Fruit fly (Drosophila melanogaster) whole organism, embryonic: Measurements from ENCODE around the gene kis.

ENCODE experiments used
- Asciz ChIP-seq: fragments of 200-800 bp; sonication (Bioruptor generic); optimal IDR thresholded peaks from 2 replicates; lab custom pipeline; 2017; ENCODE audit warnings: missing biosample characterization, mild to moderate bottlenecking, missing genetic modification characterization, missing genetic modification reagents
- CG10654 ChIP-seq: fragments of 200-800 bp; sonication (Bioruptor generic); optimal IDR thresholded peaks from 2 replicates; lab custom pipeline; 2016; ENCODE audit warnings: missing biosample characterization, missing genetic modification characterization
- CG11504 ChIP-seq: fragments of 200-800 bp; sonication (Bioruptor generic); optimal IDR thresholded peaks from 3 replicates; lab custom pipeline; 2019; ENCODE audit warnings: missing biosample characterization, mild to moderate bottlenecking, missing genetic modification characterization, moderate library complexity
- CG14860 ChIP-seq: fragments of 200-800 bp; sonication (Bioruptor generic); IDR thresholded peaks from 3 replicates; pipeline ENCODE4 v1.3.6; 2022; ENCODE audit warnings: missing biosample characterization, missing genetic modification characterization; ENCODE audit not compliant: partially characterized antibody
- CG15011 ChIP-seq: fragments of 200-800 bp; sonication (Bioruptor generic); optimal IDR thresholded peaks from 3 replicates; lab custom pipeline; 2018; ENCODE audit warnings: missing biosample characterization, mild to moderate bottlenecking, missing genetic modification characterization
- CG17359 ChIP-seq: fragments of 200-800 bp; sonication (Bioruptor generic); optimal IDR thresholded peaks from 3 replicates; lab custom pipeline; 2018; ENCODE audit warnings: missing biosample characterization, mild to moderate bottlenecking, missing genetic modification characterization, moderate library complexity
- CG18262 ChIP-seq: fragments of 200-800 bp; optimal IDR thresholded peaks from 3 replicates; lab custom pipeline; 2019; ENCODE audit warnings: missing biosample characterization, mild to moderate bottlenecking, missing genetic modification characterization, moderate library complexity
- CG2120 ChIP-seq: fragments of 200-800 bp; sonication (Bioruptor generic); optimal IDR thresholded peaks from 3 replicates; lab custom pipeline; 2016; ENCODE audit warnings: missing biosample characterization, missing genetic modification characterization
- CG32767 ChIP-seq: fragments of 200-800 bp; sonication (Bioruptor generic); IDR thresholded peaks from 2 replicates; pipeline ENCODE4 v1.3.6; 2022; ENCODE audit warnings: missing biosample characterization, missing genetic modification characterization
- CG33557 ChIP-seq: fragments of 200-800 bp; sonication (Bioruptor generic); optimal IDR thresholded peaks from 2 replicates; lab custom pipeline; 2019; ENCODE audit warnings: missing biosample characterization, mild to moderate bottlenecking, missing genetic modification characterization, moderate library complexity
- CG34376 ChIP-seq: fragments of 200-800 bp; sonication (Bioruptor generic); optimal IDR thresholded peaks from 2 replicates; lab custom pipeline; 2018; ENCODE audit warnings: missing biosample characterization, mild to moderate bottlenecking, missing genetic modification characterization
- CG4424 ChIP-seq: fragments of 200-800 bp; sonication (Bioruptor generic); optimal IDR thresholded peaks from 3 replicates; lab custom pipeline; 2016; ENCODE audit warnings: missing biosample characterization, missing genetic modification characterization
- CG6175 ChIP-seq: fragments of 200-800 bp; sonication (Bioruptor generic); IDR thresholded peaks from 3 replicates; pipeline ENCODE4 v1.3.6; 2022; ENCODE audit warnings: missing biosample characterization, missing genetic modification characterization
- CG7271 ChIP-seq: fragments of 200-800 bp; sonication (Bioruptor generic); optimal IDR thresholded peaks from 2 replicates; lab custom pipeline; 2018; ENCODE audit warnings: missing biosample characterization, mild to moderate bottlenecking, missing genetic modification characterization, moderate library complexity
- CG7987 ChIP-seq: fragments of 200-800 bp; sonication (Bioruptor generic); optimal IDR thresholded peaks from 2 replicates; lab custom pipeline; 2018; ENCODE audit warnings: missing biosample characterization, mild to moderate bottlenecking, missing genetic modification characterization, moderate library complexity
- CG8281 ChIP-seq: fragments of 200-800 bp; sonication (Bioruptor generic); optimal IDR thresholded peaks from 2 replicates; lab custom pipeline; 2018; ENCODE audit warnings: missing biosample characterization, mild to moderate bottlenecking, missing genetic modification characterization, moderate library complexity
- CG8388 ChIP-seq: fragments of 200-800 bp; sonication (Bioruptor generic); optimal IDR thresholded peaks from 2 replicates; lab custom pipeline; 2019; ENCODE audit warnings: missing biosample characterization, mild to moderate bottlenecking, missing genetic modification characterization, moderate library complexity
- Chrac-16 ChIP-seq: fragments of 200-800 bp; sonication (Bioruptor generic); optimal IDR thresholded peaks from 3 replicates; lab custom pipeline; 2016; ENCODE audit warnings: missing biosample characterization, missing genetic modification characterization
- D ChIP-seq, 2 experiments: fragments of 200-800 bp in 1 of 2; fragments of >200 bp in 1 of 2; sonication (Bioruptor generic) in 1 of 2; optimal IDR thresholded peaks; 2 replicates in 1 of 2; 3 replicates in 1 of 2; lab custom pipeline; 2017; ENCODE audit warnings: mild to moderate bottlenecking in 1 of 2, missing biosample characterization in 1 of 2, missing genetic modification characterization in 1 of 2, missing genetic modification reagents in 1 of 2
- Dbx ChIP-seq: fragments of 200-800 bp; sonication (Bioruptor generic); IDR thresholded peaks from 3 replicates; pipeline ENCODE4 v1.3.6; 2022; ENCODE audit warnings: missing biosample characterization, missing genetic modification characterization
- Deaf1 ChIP-seq: fragments of 200-800 bp; optimal IDR thresholded peaks from 3 replicates; lab custom pipeline; 2019; ENCODE audit warnings: missing biosample characterization, mild to moderate bottlenecking, missing genetic modification characterization, moderate library complexity
- Dip3 ChIP-seq: fragments of 200-800 bp; sonication (Bioruptor generic); optimal IDR thresholded peaks from 3 replicates; lab custom pipeline; 2016; ENCODE audit warnings: missing biosample characterization, missing genetic modification characterization
- Dref ChIP-seq: fragments of 200-800 bp; sonication (Bioruptor generic); IDR thresholded peaks from 2 replicates; pipeline ENCODE4 v1.3.6; 2022; ENCODE audit warnings: missing biosample characterization, missing genetic modification characterization
- E2f1 ChIP-seq: fragments of 200-800 bp; sonication (Bioruptor generic); IDR thresholded peaks from 2 replicates; pipeline ENCODE4 v1.3.6; 2022; ENCODE audit warnings: missing biosample characterization, missing genetic modification characterization
- GATAe ChIP-seq: fragments of 200-800 bp; sonication (Bioruptor generic); conservative IDR thresholded peaks from 2 replicates; pipeline ENCODE4 v1.3.6; 2022; ENCODE audit warnings: missing biosample characterization, missing genetic modification characterization
- HmgZ ChIP-seq: fragments of 200-800 bp; sonication (Bioruptor generic); optimal IDR thresholded peaks from 2 replicates; lab custom pipeline; 2018; ENCODE audit warnings: missing biosample characterization, mild to moderate bottlenecking, missing genetic modification characterization
- Lpt ChIP-seq: fragments of >200 bp; optimal IDR thresholded peaks from 2 replicates; lab custom pipeline; 2018; ENCODE audit warnings: missing biosample characterization, missing genetic modification characterization
- Nf-YC ChIP-seq: fragments of 200-800 bp; optimal IDR thresholded peaks from 3 replicates; lab custom pipeline; 2019; ENCODE audit warnings: missing biosample characterization, mild to moderate bottlenecking, missing genetic modification characterization, moderate library complexity
- Optix ChIP-seq: fragments of 200-800 bp; sonication (Bioruptor generic); IDR thresholded peaks from 3 replicates; pipeline ENCODE4 v1.3.6; 2022; ENCODE audit warnings: missing biosample characterization, missing genetic modification characterization
- Sry-β ChIP-seq: fragments of 200-800 bp; sonication (Bioruptor generic); optimal IDR thresholded peaks from 2 replicates; lab custom pipeline; 2018; ENCODE audit warnings: missing biosample characterization, mild to moderate bottlenecking, missing genetic modification characterization, moderate library complexity
- Stat92E ChIP-seq, 3 experiments: fragments of >200 bp in 2 of 3; fragments of 200-800 bp in 1 of 3; sonication (Bioruptor generic) in 1 of 3; optimal IDR thresholded peaks; 2 replicates each; lab custom pipeline; 2017 to 2019; ENCODE audit warnings: missing biosample characterization in 3 of 3, missing genetic modification characterization in 3 of 3, mild to moderate bottlenecking in 1 of 3, moderate library complexity in 1 of 3
- Usf ChIP-seq: fragments of 200-800 bp; sonication (Bioruptor generic); optimal IDR thresholded peaks from 2 replicates; lab custom pipeline; 2017; ENCODE audit warnings: missing genotype, missing biosample characterization, missing genetic modification characterization
- Xbp1 ChIP-seq: fragments of 200-800 bp; sonication (Bioruptor generic); optimal IDR thresholded peaks from 3 replicates; lab custom pipeline; 2016; ENCODE audit warnings: missing biosample characterization, mild to moderate bottlenecking, missing genetic modification characterization
- az2 ChIP-seq: fragments of 200-800 bp; sonication (Bioruptor generic); optimal IDR thresholded peaks from 3 replicates; lab custom pipeline; 2016; ENCODE audit warnings: missing biosample characterization, missing genetic modification characterization
- br ChIP-seq: fragments of >200 bp; optimal IDR thresholded peaks from 2 replicates; lab custom pipeline; 2017
- chinmo ChIP-seq: fragments of 200-800 bp; sonication (Bioruptor generic); IDR thresholded peaks from 4 replicates; pipeline ENCODE4 v1.3.6; 2022; ENCODE audit warnings: missing biosample characterization, missing genetic modification characterization; ENCODE audit not compliant: partially characterized antibody
- ci ChIP-seq: fragments of 200-800 bp; sonication (Bioruptor generic); IDR thresholded peaks from 3 replicates; pipeline ENCODE4 v1.3.6; 2022; ENCODE audit warnings: missing biosample characterization, missing genetic modification characterization
- dimm ChIP-seq: fragments of 200-800 bp; sonication (Bioruptor generic); IDR thresholded peaks from 2 replicates; pipeline ENCODE4 v1.3.6; 2022; ENCODE audit warnings: missing biosample characterization, missing genetic modification characterization
- disco-r ChIP-seq: fragments of 200-800 bp; sonication (Bioruptor generic); optimal IDR thresholded peaks from 2 replicates; lab custom pipeline; 2016; ENCODE audit warnings: missing biosample characterization, missing genetic modification characterization
- gcm ChIP-seq: fragments of 200-800 bp; sonication (Bioruptor generic); optimal IDR thresholded peaks from 2 replicates; lab custom pipeline; 2019; ENCODE audit warnings: missing biosample characterization, mild to moderate bottlenecking, missing genetic modification characterization, moderate library complexity
- gsb-n ChIP-seq: fragments of 200-800 bp; sonication (Bioruptor generic); optimal IDR thresholded peaks from 3 replicates; lab custom pipeline; 2018; ENCODE audit warnings: missing biosample characterization, mild to moderate bottlenecking, missing genetic modification characterization
- hkb ChIP-seq, 2 experiments: fragments of 200-800 bp in 1 of 2; fragments of >200 bp in 1 of 2; sonication (Bioruptor generic) in 1 of 2; IDR thresholded peaks in 1 of 2; optimal IDR thresholded peaks in 1 of 2; 2 replicates each; pipeline versions ENCODE4 v1.3.6 to Lab custom; 2017 to 2022; ENCODE audit warnings: missing biosample characterization in 1 of 2, missing genetic modification characterization in 1 of 2
- lbe ChIP-seq: fragments of 200-800 bp; sonication (Bioruptor generic); optimal IDR thresholded peaks from 2 replicates; lab custom pipeline; 2016; ENCODE audit warnings: missing biosample characterization, mild to moderate bottlenecking, missing genetic modification characterization
- lilli ChIP-seq: fragments of 200-800 bp; sonication (Bioruptor generic); optimal IDR thresholded peaks from 3 replicates; lab custom pipeline; 2016; ENCODE audit warnings: missing biosample characterization, missing genetic modification characterization
- sd ChIP-seq: fragments of 200-800 bp; sonication (Bioruptor generic); optimal IDR thresholded peaks from 3 replicates; lab custom pipeline; 2018; ENCODE audit warnings: missing biosample characterization, mild to moderate bottlenecking, missing genetic modification characterization, moderate library complexity
- slou ChIP-seq: fragments of 200-800 bp; sonication (Bioruptor generic); optimal IDR thresholded peaks from 3 replicates; lab custom pipeline; 2016; ENCODE audit warnings: missing biosample characterization, missing genetic modification characterization
- tin ChIP-seq: fragments of 200-800 bp; sonication (Bioruptor generic); optimal IDR thresholded peaks from 3 replicates; lab custom pipeline; 2016; ENCODE audit warnings: missing biosample characterization, missing genetic modification characterization
- tio ChIP-seq: fragments of 200-800 bp; sonication (Bioruptor generic); optimal IDR thresholded peaks from 2 replicates; lab custom pipeline; 2017; ENCODE audit warnings: missing biosample characterization, missing genetic modification characterization, inconsistent platforms
- unpg ChIP-seq: fragments of 200-800 bp; sonication (Bioruptor generic); optimal IDR thresholded peaks from 3 replicates; lab custom pipeline; 2018; ENCODE audit warnings: missing biosample characterization, mild to moderate bottlenecking, missing genetic modification characterization, moderate library complexity

The kis gene

DNA sequence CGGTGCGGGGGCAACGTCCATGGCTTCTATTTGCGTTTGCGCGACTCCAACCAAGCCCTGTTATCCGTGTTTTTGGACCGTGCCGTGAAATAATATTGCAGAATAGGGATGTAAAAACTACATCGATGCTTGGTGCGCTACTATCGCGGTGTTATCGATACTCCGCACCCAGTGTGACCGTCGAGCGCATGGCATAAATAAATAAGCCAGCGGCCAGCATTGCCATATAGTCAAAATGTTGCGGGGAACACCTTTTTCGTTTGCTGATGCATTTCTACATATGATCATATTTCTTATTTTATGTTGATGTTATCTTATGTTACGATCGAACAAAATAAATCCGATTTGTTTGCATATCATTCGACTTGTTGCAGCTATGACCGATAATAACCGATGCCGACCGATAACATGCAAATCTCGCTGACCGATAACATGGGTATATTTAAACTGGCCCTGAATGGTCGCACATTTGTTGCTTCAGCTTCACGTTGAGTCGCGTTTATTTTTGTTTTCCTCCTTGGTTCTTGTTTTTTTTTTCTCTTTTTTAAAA lies 26.6 kb upstream of the kis start, which contains the start of gene smo (continued):
- TF ChIP-seq chinmo (peak; percentile 83; the same call in 3 of the 4 replicates), Sry-β (no peak), Xbp1 (GFP tag; lab: Kevin White, UChicago) (peak; percentile 56), D (optimal IDR thresholded peaks at IDR 0.05; lab: Kevin White, UChicago) (peak; percentile 84), D (GFP tag; optimal IDR thresholded peaks at IDR 0.05; lab: Kevin White, UChicago) (no peak), Usf (no peak), Lpt (GFP tag; lab: Kevin White, UChicago) (no peak), CG8388 (GFP tag; lab: Kevin White, UChicago) (no peak), CG2120 (peak; percentile 62), Dip3 (GFP tag; lab: Kevin White, UChicago) (peak; percentile 36), CG14860 (GFP tag; lab: Robert Waterston, UW) (peak; percentile 75), CG11504 (tag; lab: Kevin White, UChicago) (peak; percentile 99), gcm (no peak), CG8281 (tag; lab: Kevin White, UChicago) (no peak), az2 (GFP tag; lab: Kevin White, UChicago) (no peak), lbe (GFP tag; lab: Kevin White, UChicago) (no peak), GATAe (GFP tag; lab: Robert Waterston, UW) (no peak), CG7987 (no peak), CG15011 (GFP tag; lab: Kevin White, UChicago) (no peak), CG33557 (GFP tag; lab: Kevin White, UChicago) (no peak), Optix (GFP tag; lab: Robert Waterston, UW) (no peak), CG18262 (tag; lab: Kevin White, UChicago) (no peak), gsb-n (tag; lab: Kevin White, UChicago) (no peak), br (lab: Kevin White, UChicago) (no peak), CG6175 (GFP tag; lab: Robert Waterston, UW) (no peak), slou (GFP tag; lab: Kevin White, UChicago) (peak; percentile 44), hkb (optimal IDR thresholded peaks at IDR 0.05; lab: Kevin White, UChicago) (peak; percentile 81), hkb (GFP tag; IDR thresholded peaks at IDR 0.05; lab: Robert Waterston, UW) (no peak), Deaf1 (tag; lab: Kevin White, UChicago) (no peak), dimm (no peak), unpg (no peak), Asciz (GFP tag; lab: Kevin White, UChicago) (no peak), CG4424 (GFP tag; lab: Kevin White, UChicago) (peak; percentile 5), HmgZ (tag; lab: Kevin White, UChicago) (peak; percentile 70), Nf-YC (tag; lab: Kevin White, UChicago) (peak; percentile 28), Dref (GFP tag; lab: Robert Waterston, UW) (peak; percentile 92), CG17359 (no peak), tio (GFP tag; lab: Kevin White, UChicago) (no peak), CG34376 (GFP tag; lab: Kevin White, UChicago) (no peak), E2f1 (GFP tag; lab: Robert Waterston, UW) (no peak), lilli (GFP tag; lab: Kevin White, UChicago) (peak; percentile 60), Chrac-16 (GFP tag; lab: Kevin White, UChicago) (peak; percentile 29), CG32767 (0 out of 2 replicates have a peak, but pooled peaks have one; percentile 13), CG7271 (peak; percentile 16), sd (no peak), CG10654 (GFP tag; lab: Kevin White, UChicago) (peak; percentile 56), Stat92E (GFP tag; optimal IDR thresholded peaks at IDR 0.05; lab: Kevin White, UChicago) (peak in 1 of 3 experiments; percentile 14), disco-r (GFP tag; lab: Kevin White, UChicago) (peak; percentile 34), ci (GFP tag; lab: Robert Waterston, UW) (no peak), tin (peak; percentile 29), Dbx (GFP tag; lab: Robert Waterston, UW) (no peak)
